Fruit fly (Drosophila melanogaster): Measurements from ENCODE around the gene poe.

Gene poe

dm6 chr2L:8010602-8011455, 60.6 kb downstream of the poe start, which contains the start of the genes Glyat and Tg (continued):
- no peak for TF ChIP-seq org-1 (GFP tag; optimal IDR thresholded peaks at IDR 0.05)
- no peak for TF ChIP-seq CG32772 (GFP tag; IDR thresholded peaks at IDR 0.05)
- TF ChIP-seq zen2 (GFP tag; IDR thresholded peaks at IDR 0.05; ENCODE audit: partially characterized antibody), result peak; percentile 68; the same call in 2 of the 3 replicates
- no peak for TF ChIP-seq D19B (GFP tag; optimal IDR thresholded peaks at IDR 0.05)
- peak; percentile 45 for TF ChIP-seq Dek (tag; optimal IDR thresholded peaks at IDR 0.05)
- no peak for TF ChIP-seq scrt (GFP tag; optimal IDR thresholded peaks at IDR 0.05)
- no peak for TF ChIP-seq CG1603 (tag; optimal IDR thresholded peaks at IDR 0.05)
- no peak for TF ChIP-seq Lhr (GFP tag; optimal IDR thresholded peaks at IDR 0.05)
- TF ChIP-seq wor (GFP tag; IDR thresholded peaks at IDR 0.05), result no peak
- TF ChIP-seq CG8388 (GFP tag; optimal IDR thresholded peaks at IDR 0.05), result no peak
- no peak for TF ChIP-seq Dip3 (GFP tag; optimal IDR thresholded peaks at IDR 0.05)
- no peak for TF ChIP-seq sob (GFP tag; IDR thresholded peaks at IDR 0.05)
- no peak for TF ChIP-seq ab (GFP tag; optimal IDR thresholded peaks at IDR 0.05)
- no peak for TF ChIP-seq Gsc (GFP tag; IDR thresholded peaks at IDR 0.05)
- peak; percentile 77 for TF ChIP-seq Dp (GFP tag; optimal IDR thresholded peaks at IDR 0.05)
- peak; percentile 49; the same call in 1 of the 2 replicates for TF ChIP-seq unc-4 (GFP tag; IDR thresholded peaks at IDR 0.05; ENCODE audit: partially characterized antibody)
- TF ChIP-seq gcm2 (GFP tag; optimal IDR thresholded peaks at IDR 0.05), result no peak
- TF ChIP-seq CG14860 (GFP tag; IDR thresholded peaks at IDR 0.05; ENCODE audit: partially characterized antibody), result 0 out of 3 replicates have a peak, but pooled peaks have one; percentile 27
- no peak for TF ChIP-seq Oaz (GFP tag; IDR thresholded peaks at IDR 0.05)
- no peak for TF ChIP-seq CG4360 (GFP tag; IDR thresholded peaks at IDR 0.05)
- TF ChIP-seq CG30403 (GFP tag; optimal IDR thresholded peaks at IDR 0.05), result peak; percentile 20
- TF ChIP-seq CG30431 (GFP tag; optimal IDR thresholded peaks at IDR 0.05), result no peak
- TF ChIP-seq sr (GFP tag; IDR thresholded peaks at IDR 0.05), result no peak
- peak; percentile 48 for TF ChIP-seq CG2678 (tag; optimal IDR thresholded peaks at IDR 0.05)
- no peak for TF ChIP-seq Rx (GFP tag; IDR thresholded peaks at IDR 0.05)
- TF ChIP-seq CG17612 (GFP tag; IDR thresholded peaks at IDR 0.05), result no peak
- TF ChIP-seq Hmx (GFP tag; optimal IDR thresholded peaks at IDR 0.05), result no peak
- TF ChIP-seq Dfd (GFP tag; optimal IDR thresholded peaks at IDR 0.05), result no peak
- TF ChIP-seq dmrt11E (tag; optimal IDR thresholded peaks at IDR 0.05), result no peak
- no peak for TF ChIP-seq CG8089 (GFP tag; optimal IDR thresholded peaks at IDR 0.05)
- no peak for TF ChIP-seq CG7745 (tag; optimal IDR thresholded peaks at IDR 0.05)
- no peak for TF ChIP-seq CG2199 (GFP tag; IDR thresholded peaks at IDR 0.05)
- TF ChIP-seq Elba2 (GFP tag; optimal IDR thresholded peaks at IDR 0.05), result no peak
- no peak for TF ChIP-seq tx (GFP tag; optimal IDR thresholded peaks at IDR 0.05)
- no peak for TF ChIP-seq abd-A (tag; optimal IDR thresholded peaks at IDR 0.05)
- TF ChIP-seq Gug (GFP tag; IDR thresholded peaks at IDR 0.05), result no peak
- TF ChIP-seq hth (optimal IDR thresholded peaks at IDR 0.05), result no peak
- no peak for TF ChIP-seq CG6683 (GFP tag; optimal IDR thresholded peaks at IDR 0.05)
- TF ChIP-seq CG13775 (GFP tag; optimal IDR thresholded peaks at IDR 0.05), result peak; percentile 9
- TF ChIP-seq CG7556 (GFP tag; optimal IDR thresholded peaks at IDR 0.05), result no peak
- no peak for TF ChIP-seq zfh2 (GFP tag; optimal IDR thresholded peaks at IDR 0.05)
- TF ChIP-seq CG33557 (GFP tag; optimal IDR thresholded peaks at IDR 0.05), result no peak
- peak; percentile 64; the same call in 1 of the 2 replicates for TF ChIP-seq CG32532 (GFP tag; IDR thresholded peaks at IDR 0.05)
- TF ChIP-seq CG17361 (GFP tag; IDR thresholded peaks at IDR 0.05), result 0 out of 3 replicates have a peak, but pooled peaks have one; percentile 30
- no peak for TF ChIP-seq Hand (GFP tag; optimal IDR thresholded peaks at IDR 0.05)
- no peak for TF ChIP-seq Atf-2 (GFP tag; optimal IDR thresholded peaks at IDR 0.05)
- TF ChIP-seq gem (tag; optimal IDR thresholded peaks at IDR 0.05), result peak; percentile 47
- TF ChIP-seq Aef1 (GFP tag; IDR thresholded peaks at IDR 0.05), result no peak
- no peak for TF ChIP-seq ATbp (GFP tag; optimal IDR thresholded peaks at IDR 0.05)
- no peak for TF ChIP-seq CG43689 (GFP tag; IDR thresholded peaks at IDR 0.05)
